Fruit fly (Drosophila melanogaster) whole organism, embryonic: ENCODE measurements around the gene Wwox.
A peak's percentile ranks its signal among the peaks of the same experiment; 100 is the strongest.

Experiments
- ATbp ChIP-seq: fragments of 200-800 bp; sonication (Bioruptor generic); optimal IDR thresholded peaks from 2 replicates; lab custom pipeline; 2017; ENCODE audit warnings: missing biosample characterization, mild to moderate bottlenecking, missing genetic modification characterization, missing genetic modification reagents
- Bteb2 ChIP-seq: fragments of 200-800 bp; sonication (Bioruptor generic); optimal IDR thresholded peaks from 2 replicates; lab custom pipeline; 2016; ENCODE audit warnings: missing biosample characterization, missing genetic modification characterization
- CG10431 ChIP-seq: fragments of 200-800 bp; sonication (Bioruptor generic); optimal IDR thresholded peaks from 3 replicates; lab custom pipeline; 2018; ENCODE audit warnings: missing biosample characterization, mild to moderate bottlenecking, missing genetic modification characterization
- CG11247 ChIP-seq: fragments of 200-800 bp; sonication (Bioruptor generic); IDR thresholded peaks from 2 replicates; pipeline ENCODE4 v1.3.6; 2022; ENCODE audit warnings: missing biosample characterization, missing genetic modification characterization
- CG11695 ChIP-seq: fragments of 200-800 bp; sonication (Bioruptor generic); IDR thresholded peaks from 3 replicates; pipeline ENCODE4 v1.3.6; 2022; ENCODE audit warnings: missing biosample characterization, missing genetic modification characterization
- CG12659 ChIP-seq: fragments of 200-800 bp; sonication (Bioruptor generic); optimal IDR thresholded peaks from 3 replicates; lab custom pipeline; 2017; ENCODE audit warnings: mild to moderate bottlenecking, missing biosample characterization, missing genetic modification reagents, missing genetic modification characterization
- CG14667 ChIP-seq: fragments of 200-800 bp; sonication (Bioruptor generic); IDR thresholded peaks from 2 replicates; pipeline ENCODE4 v1.3.6; 2022; ENCODE audit warnings: missing biosample characterization, missing genetic modification characterization
- CG17361 ChIP-seq: fragments of 200-800 bp; sonication (Bioruptor generic); IDR thresholded peaks from 3 replicates; pipeline ENCODE4 v1.3.6; 2022; ENCODE audit warnings: missing biosample characterization, missing genetic modification characterization
- CG2712 ChIP-seq: fragments of 200-800 bp; optimal IDR thresholded peaks from 3 replicates; lab custom pipeline; 2019; ENCODE audit warnings: missing biosample characterization, mild to moderate bottlenecking, missing genetic modification characterization, moderate library complexity
- CG33557 ChIP-seq: fragments of 200-800 bp; sonication (Bioruptor generic); optimal IDR thresholded peaks from 2 replicates; lab custom pipeline; 2019; ENCODE audit warnings: missing biosample characterization, mild to moderate bottlenecking, missing genetic modification characterization, moderate library complexity
- CG5180 ChIP-seq: fragments of 200-800 bp; sonication (Bioruptor generic); optimal IDR thresholded peaks from 3 replicates; lab custom pipeline; 2017; ENCODE audit warnings: missing biosample characterization, missing genetic modification characterization, mild to moderate bottlenecking, moderate library complexity, missing genetic modification reagents
- CG6254 ChIP-seq: fragments of 200-800 bp; sonication (Bioruptor generic); optimal IDR thresholded peaks from 3 replicates; lab custom pipeline; 2017; ENCODE audit warnings: mild to moderate bottlenecking, missing biosample characterization, missing genetic modification reagents, missing genetic modification characterization
- CG9215 ChIP-seq: fragments of 200-800 bp; sonication (Bioruptor generic); IDR thresholded peaks from 2 replicates; pipeline ENCODE4 v1.3.6; 2022; ENCODE audit warnings: missing biosample characterization, missing genetic modification characterization
- CG9437 ChIP-seq: fragments of 200-800 bp; sonication (Bioruptor generic); optimal IDR thresholded peaks from 2 replicates; lab custom pipeline; 2018; ENCODE audit warnings: missing biosample characterization, mild to moderate bottlenecking, missing genetic modification characterization
- CTCF ChIP-seq: fragments of 200-800 bp; sonication (Bioruptor generic); optimal IDR thresholded peaks from 2 replicates; lab custom pipeline; 2017; ENCODE audit warnings: missing biosample characterization, mild to moderate bottlenecking, missing genetic modification characterization, moderate library complexity
- Camta ChIP-seq: fragments of 200-800 bp; sonication (Bioruptor generic); optimal IDR thresholded peaks from 2 replicates; lab custom pipeline; 2016; ENCODE audit warnings: missing biosample characterization, missing genetic modification characterization
- CoRest ChIP-seq: fragments of 200-800 bp; sonication (Bioruptor generic); optimal IDR thresholded peaks from 3 replicates; lab custom pipeline; 2018; ENCODE audit warnings: missing biosample characterization, mild to moderate bottlenecking, missing genetic modification characterization, moderate library complexity
- Dek ChIP-seq: fragments of 200-800 bp; sonication (Bioruptor generic); optimal IDR thresholded peaks from 3 replicates; lab custom pipeline; 2019; ENCODE audit warnings: missing biosample characterization, mild to moderate bottlenecking, missing genetic modification characterization, moderate library complexity
- H2.0 ChIP-seq: fragments of 200-800 bp; sonication (Bioruptor generic); IDR thresholded peaks from 2 replicates; pipeline ENCODE4 v1.3.6; 2022; ENCODE audit warnings: missing biosample characterization, missing genetic modification characterization
- Hr51 ChIP-seq, 2 experiments: fragments of 200-800 bp; sonication (Bioruptor generic); optimal IDR thresholded peaks; 2 replicates in 1 of 2; 3 replicates in 1 of 2; lab custom pipeline; 2016 to 2018; ENCODE audit warnings: missing biosample characterization in 2 of 2, missing genetic modification characterization in 2 of 2, mild to moderate bottlenecking in 1 of 2, moderate library complexity in 1 of 2
- Hr78 ChIP-seq, 2 experiments: fragments of 200-800 bp in 1 of 2; fragments of >200 bp in 1 of 2; sonication (Bioruptor generic) in 1 of 2; optimal IDR thresholded peaks; 2 replicates each; lab custom pipeline; 2017 to 2019; ENCODE audit warnings: missing biosample characterization in 2 of 2, missing genetic modification characterization in 2 of 2, mild to moderate bottlenecking in 1 of 2, moderate library complexity in 1 of 2
- MBD-R2 ChIP-seq: fragments of 200-800 bp; sonication (Bioruptor generic); IDR thresholded peaks from 2 replicates; pipeline ENCODE4 v1.3.6; 2022; ENCODE audit warnings: missing biosample characterization, missing genetic modification characterization
- MESR4 ChIP-seq: fragments of 200-800 bp; sonication (Bioruptor generic); optimal IDR thresholded peaks from 2 replicates; lab custom pipeline; 2018; ENCODE audit warnings: missing biosample characterization, mild to moderate bottlenecking, missing genetic modification characterization, moderate library complexity
- MTF-1 ChIP-seq: fragments of 200-800 bp; sonication (Bioruptor generic); optimal IDR thresholded peaks from 2 replicates; lab custom pipeline; 2018; ENCODE audit warnings: missing biosample characterization, mild to moderate bottlenecking, missing genetic modification characterization, borderline replicate concordance
- Nf-YA ChIP-seq: fragments of 200-800 bp; sonication (Bioruptor generic); IDR thresholded peaks from 2 replicates; pipeline ENCODE4 v1.3.6; 2022; ENCODE audit warnings: missing biosample characterization, missing genetic modification characterization
- Sry-δ ChIP-seq: fragments of 200-800 bp; sonication (Bioruptor generic); optimal IDR thresholded peaks from 2 replicates; lab custom pipeline; 2016; ENCODE audit warnings: missing biosample characterization, missing genetic modification characterization
- Ssrp ChIP-seq: fragments of 200-800 bp; sonication (Bioruptor generic); optimal IDR thresholded peaks from 2 replicates; lab custom pipeline; 2018; ENCODE audit warnings: missing biosample characterization, mild to moderate bottlenecking, missing genetic modification characterization, moderate library complexity
- Vsx1 ChIP-seq: fragments of 200-800 bp; sonication (Bioruptor generic); optimal IDR thresholded peaks from 2 replicates; lab custom pipeline; 2017; ENCODE audit warnings: missing biosample characterization, mild to moderate bottlenecking, missing genetic modification characterization, missing genetic modification reagents
- YL-1 ChIP-seq: fragments of 200-800 bp; sonication (Bioruptor generic); optimal IDR thresholded peaks from 3 replicates; lab custom pipeline; 2017; ENCODE audit warnings: missing biosample characterization, mild to moderate bottlenecking, missing genetic modification characterization
- ac ChIP-seq: fragments of 200-800 bp; sonication (Bioruptor generic); optimal IDR thresholded peaks from 3 replicates; lab custom pipeline; 2017; ENCODE audit warnings: missing biosample characterization, mild to moderate bottlenecking, missing genetic modification characterization
- al ChIP-seq: fragments of 200-800 bp; sonication (Bioruptor generic); IDR thresholded peaks from 2 replicates; pipeline ENCODE4 v1.3.6; 2022; ENCODE audit warnings: missing biosample characterization, missing genetic modification characterization
- btn ChIP-seq: fragments of 200-800 bp; sonication (Bioruptor generic); optimal IDR thresholded peaks from 2 replicates; lab custom pipeline; 2016; ENCODE audit warnings: missing biosample characterization, missing genetic modification characterization
- chn ChIP-seq: fragments of 200-800 bp; sonication (Bioruptor generic); optimal IDR thresholded peaks from 2 replicates; lab custom pipeline; 2016; ENCODE audit warnings: missing biosample characterization, missing genetic modification characterization
- corto ChIP-seq: fragments of 200-800 bp; sonication (Bioruptor generic); optimal IDR thresholded peaks from 2 replicates; lab custom pipeline; 2016; ENCODE audit warnings: missing biosample characterization, mild to moderate bottlenecking, missing genetic modification characterization, moderate library complexity
- da ChIP-seq: fragments of 200-800 bp; sonication (Bioruptor generic); optimal IDR thresholded peaks from 2 replicates; lab custom pipeline; 2016; ENCODE audit warnings: missing biosample characterization, missing genetic modification characterization
- dan ChIP-seq: fragments of 200-800 bp; sonication (Bioruptor generic); IDR thresholded peaks from 2 replicates; pipeline ENCODE4 v1.3.6; 2022; ENCODE audit warnings: missing biosample characterization, missing genetic modification characterization
- dysf ChIP-seq: fragments of 200-800 bp; sonication (Bioruptor generic); IDR thresholded peaks from 3 replicates; pipeline ENCODE4 v1.3.6; 2022; ENCODE audit warnings: missing biosample characterization, missing genetic modification characterization
- eve ChIP-seq, 2 experiments: fragments of >200 bp; optimal IDR thresholded peaks; 2 replicates each; lab custom pipeline; 2017; ENCODE audit warnings: missing biosample characterization in 2 of 2, missing genetic modification characterization in 2 of 2
- ewg ChIP-seq: fragments of 200-800 bp; sonication (Bioruptor generic); optimal IDR thresholded peaks from 3 replicates; lab custom pipeline; 2017; ENCODE audit warnings: mild to moderate bottlenecking, missing biosample characterization, missing genetic modification reagents, missing genetic modification characterization
- fd64A ChIP-seq: fragments of 200-800 bp; sonication (Bioruptor generic); optimal IDR thresholded peaks from 3 replicates; lab custom pipeline; 2018; ENCODE audit warnings: missing biosample characterization, mild to moderate bottlenecking, missing genetic modification characterization
- fru ChIP-seq: fragments of >200 bp; optimal IDR thresholded peaks from 2 replicates; lab custom pipeline; 2017
- jing ChIP-seq: fragments of 200-800 bp; sonication (Bioruptor generic); optimal IDR thresholded peaks from 2 replicates; lab custom pipeline; 2018; ENCODE audit warnings: missing biosample characterization, mild to moderate bottlenecking, missing genetic modification characterization
- kah ChIP-seq: fragments of 200-800 bp; sonication (Bioruptor generic); optimal IDR thresholded peaks from 2 replicates; lab custom pipeline; 2018; ENCODE audit warnings: missing biosample characterization, mild to moderate bottlenecking, missing genetic modification characterization
- nmo ChIP-seq: fragments of 200-800 bp; sonication (Bioruptor generic); optimal IDR thresholded peaks from 2 replicates; lab custom pipeline; 2018; ENCODE audit warnings: missing biosample characterization, mild to moderate bottlenecking, missing genetic modification characterization, moderate library complexity
- org-1 ChIP-seq: fragments of 200-800 bp; sonication (Bioruptor generic); optimal IDR thresholded peaks from 2 replicates; lab custom pipeline; 2017; ENCODE audit warnings: missing biosample characterization, missing genetic modification characterization
- p53 ChIP-seq: fragments of 200-800 bp; sonication (Bioruptor generic); optimal IDR thresholded peaks from 2 replicates; lab custom pipeline; 2016; ENCODE audit warnings: missing biosample characterization, missing genetic modification characterization
- pnt ChIP-seq: fragments of 200-800 bp; sonication (Bioruptor generic); optimal IDR thresholded peaks from 3 replicates; lab custom pipeline; 2016; ENCODE audit warnings: missing biosample characterization, missing genetic modification characterization
- pros ChIP-seq: fragments of 200-800 bp; sonication (Bioruptor generic); optimal IDR thresholded peaks from 3 replicates; lab custom pipeline; 2019; ENCODE audit warnings: missing biosample characterization, mild to moderate bottlenecking, missing genetic modification characterization, moderate library complexity
- schlank ChIP-seq: fragments of 200-800 bp; sonication (Bioruptor generic); optimal IDR thresholded peaks from 2 replicates; lab custom pipeline; 2018; ENCODE audit warnings: missing biosample characterization, mild to moderate bottlenecking, missing genetic modification characterization
- sens ChIP-seq: fragments of 200-800 bp; sonication (Bioruptor generic); peaks from one replicate; lab custom pipeline; 2016; ENCODE audit warnings: missing biosample characterization, missing genetic modification characterization
- sima ChIP-seq: fragments of 200-800 bp; sonication (Bioruptor generic); optimal IDR thresholded peaks from 2 replicates; lab custom pipeline; 2016; ENCODE audit warnings: missing biosample characterization, missing genetic modification characterization
- tgo ChIP-seq: fragments of 200-800 bp; sonication (Bioruptor generic); IDR thresholded peaks from 3 replicates; pipeline ENCODE4 v1.3.6; 2022; ENCODE audit warnings: missing biosample characterization, missing genetic modification characterization
- z ChIP-seq: fragments of 200-800 bp; sonication (Bioruptor generic); IDR thresholded peaks from 3 replicates; pipeline ENCODE4 v1.3.6; 2022; ENCODE audit warnings: missing biosample characterization, missing genetic modification characterization

The Wwox gene

dm6 chr2L:7998655-7999054 is 5.4 kb downstream of the Wwox start, which contains the start of gene Sirup (continued):
- TF ChIP-seq CG9215 (GFP tag; lab: Robert Waterston, UW) (no peak), z (GFP tag; lab: Robert Waterston, UW) (no peak), Ssrp (no peak), da (GFP tag; lab: Kevin White, UChicago) (no peak), ATbp (GFP tag; lab: Kevin White, UChicago) (no peak), CG11247 (GFP tag; lab: Robert Waterston, UW) (peak; percentile 45; the same call in 1 of the 2 replicates), Camta (no peak), Dek (peak; percentile 27), CTCF (GFP tag; lab: Kevin White, UChicago) (peak; percentile 70), CG6254 (GFP tag; lab: Kevin White, UChicago) (no peak), CG2712 (tag; lab: Kevin White, UChicago) (peak; percentile 31), org-1 (GFP tag; lab: Kevin White, UChicago) (no peak), corto (GFP tag; lab: Kevin White, UChicago) (no peak), Hr78 (GFP tag; optimal IDR thresholded peaks at IDR 0.05; lab: Kevin White, UChicago) (no peak), kah (GFP tag; lab: Kevin White, UChicago) (no peak), Vsx1 (no peak), fru (lab: Kevin White, UChicago) (no peak), jing (GFP tag; lab: Kevin White, UChicago) (no peak), ac (no peak), CG33557 (GFP tag; lab: Kevin White, UChicago) (no peak), CoRest (tag; lab: Kevin White, UChicago) (peak; percentile 32), tgo (GFP tag; lab: Robert Waterston, UW) (no peak), Sry-δ (GFP tag; lab: Kevin White, UChicago) (peak; percentile 60), eve (GFP tag; optimal IDR thresholded peaks at IDR 0.05; lab: Kevin White, UChicago) (no peak), H2.0 (no peak), YL-1 (GFP tag; lab: Kevin White, UChicago) (peak; percentile 9), sima (GFP tag; lab: Kevin White, UChicago) (no peak), CG5180 (GFP tag; lab: Kevin White, UChicago) (no peak), p53 (GFP tag; lab: Kevin White, UChicago) (no peak), CG14667 (no peak), dan (GFP tag; lab: Robert Waterston, UW) (no peak), sens (GFP tag; lab: Kevin White, UChicago) (no peak), CG11695 (GFP tag; lab: Robert Waterston, UW) (no peak), MESR4 (GFP tag; lab: Kevin White, UChicago) (peak; percentile 55), schlank (tag; lab: Kevin White, UChicago) (no peak), CG10431 (GFP tag; lab: Kevin White, UChicago) (no peak), Bteb2 (GFP tag; lab: Kevin White, UChicago) (no peak), btn (GFP tag; lab: Kevin White, UChicago) (no peak), pros (GFP tag; lab: Kevin White, UChicago) (no peak), chn (GFP tag; lab: Kevin White, UChicago) (no peak), CG12659 (GFP tag; lab: Kevin White, UChicago) (peak; percentile 32), ewg (no peak), al (GFP tag; lab: Robert Waterston, UW) (no peak), nmo (GFP tag; lab: Kevin White, UChicago) (peak; percentile 43), CG9437 (GFP tag; lab: Kevin White, UChicago) (no peak), MTF-1 (GFP tag; lab: Kevin White, UChicago) (no peak), Nf-YA (no peak), pnt (GFP tag; lab: Kevin White, UChicago) (no peak), fd64A (no peak), Hr51 (GFP tag; optimal IDR thresholded peaks at IDR 0.05; lab: Kevin White, UChicago) (no peak), MBD-R2 (GFP tag; lab: Robert Waterston, UW) (peak; percentile 89), CG17361 (GFP tag; lab: Robert Waterston, UW) (no peak), dysf (GFP tag; lab: Robert Waterston, UW) (no peak)
